Fruit fly (Drosophila melanogaster) whole organism, adult: Measurements from ENCODE around the gene Itgbn.
A peak's percentile ranks its signal among the peaks of the same experiment; 100 is the strongest.

ENCODE experiments used
- CG11617 ChIP-seq: fragments of 200-800 bp; sonication (Bioruptor generic); optimal IDR thresholded peaks from 2 replicates; lab custom pipeline; 2017; ENCODE audit warnings: mild to moderate bottlenecking, missing biosample characterization, missing genetic modification reagents, missing genetic modification characterization
- CG12768 ChIP-seq: fragments of 200-800 bp; sonication (Bioruptor generic); optimal IDR thresholded peaks from 2 replicates; lab custom pipeline; 2017; ENCODE audit warnings: missing biosample characterization, missing genetic modification characterization, mild to moderate bottlenecking, moderate library complexity, missing genetic modification reagents
- CG14711 ChIP-seq: fragments of 200-800 bp; sonication (Bioruptor generic); optimal IDR thresholded peaks from 2 replicates; lab custom pipeline; 2018; ENCODE audit warnings: missing biosample characterization, mild to moderate bottlenecking, missing genetic modification characterization, moderate library complexity
- CG1620 ChIP-seq: fragments of 200-800 bp; sonication (Bioruptor generic); optimal IDR thresholded peaks from 2 replicates; lab custom pipeline; 2016; ENCODE audit warnings: missing biosample characterization, missing genetic modification characterization
- CG33017 ChIP-seq: fragments of 200-800 bp; sonication (Bioruptor generic); optimal IDR thresholded peaks from 2 replicates; lab custom pipeline; 2018; ENCODE audit warnings: missing biosample characterization, mild to moderate bottlenecking, missing genetic modification characterization, moderate library complexity
- CG5204 ChIP-seq: fragments of 200-800 bp; sonication (Bioruptor generic); optimal IDR thresholded peaks from 2 replicates; lab custom pipeline; 2016; ENCODE audit warnings: missing biosample characterization, missing genetic modification characterization
- CG7045 ChIP-seq: fragments of 200-800 bp; sonication (Bioruptor generic); optimal IDR thresholded peaks from 2 replicates; lab custom pipeline; 2017; ENCODE audit warnings: missing biosample characterization, mild to moderate bottlenecking, missing genetic modification characterization
- CG7101 ChIP-seq: fragments of 200-800 bp; sonication (Bioruptor generic); optimal IDR thresholded peaks from 2 replicates; lab custom pipeline; 2018; ENCODE audit warnings: missing biosample characterization, mild to moderate bottlenecking, missing genetic modification characterization, moderate library complexity
- Clk ChIP-seq: fragments of 200-800 bp; sonication (Bioruptor generic); optimal IDR thresholded peaks from 2 replicates; lab custom pipeline; 2017; ENCODE audit warnings: missing biosample characterization, missing genetic modification characterization
- Crg-1 ChIP-seq: fragments of 200-800 bp; sonication (Bioruptor generic); optimal IDR thresholded peaks from 2 replicates; lab custom pipeline; 2016; ENCODE audit warnings: missing biosample characterization, missing genetic modification characterization
- Hr96 ChIP-seq: fragments of 200-800 bp; sonication (Bioruptor generic); optimal IDR thresholded peaks from 2 replicates; lab custom pipeline; 2016; ENCODE audit warnings: missing biosample characterization, missing genetic modification characterization
- Mnt ChIP-seq: fragments of 200-800 bp; sonication (Bioruptor generic); optimal IDR thresholded peaks from 2 replicates; lab custom pipeline; 2016; ENCODE audit warnings: missing biosample characterization, mild to moderate bottlenecking, missing genetic modification characterization
- bab1 ChIP-seq: fragments of 200-800 bp; sonication (Bioruptor generic); optimal IDR thresholded peaks from 3 replicates; lab custom pipeline; 2019; ENCODE audit warnings: missing biosample characterization, mild to moderate bottlenecking, missing genetic modification characterization, moderate library complexity
- cic ChIP-seq: fragments of 200-800 bp; sonication (Bioruptor generic); optimal IDR thresholded peaks from 2 replicates; lab custom pipeline; 2017; ENCODE audit warnings: missing biosample characterization, mild to moderate bottlenecking, missing genetic modification characterization, moderate library complexity
- cnc ChIP-seq, 2 experiments: fragments of >200 bp; optimal IDR thresholded peaks; 2 replicates each; lab custom pipeline; 2017
- kay ChIP-seq: fragments of 200-800 bp; sonication (Bioruptor generic); peaks from one replicate; lab custom pipeline; 2016; ENCODE audit warnings: missing biosample characterization, missing genetic modification characterization, borderline replicate concordance
- ovo ChIP-seq: fragments of 200-800 bp; sonication (Bioruptor generic); optimal IDR thresholded peaks from 2 replicates; lab custom pipeline; 2016; ENCODE audit warnings: missing biosample characterization, missing genetic modification characterization
- pad ChIP-seq: fragments of 200-800 bp; sonication (Bioruptor generic); optimal IDR thresholded peaks from 3 replicates; lab custom pipeline; 2017; ENCODE audit warnings: missing biosample characterization, missing genetic modification characterization, mild to moderate bottlenecking, moderate library complexity, missing genetic modification reagents
- tj ChIP-seq: fragments of 200-800 bp; sonication (Bioruptor generic); optimal IDR thresholded peaks from 3 replicates; lab custom pipeline; 2017; ENCODE audit warnings: missing biosample characterization, mild to moderate bottlenecking, missing genetic modification characterization, moderate library complexity
- toe ChIP-seq: fragments of 200-800 bp; sonication (Bioruptor generic); optimal IDR thresholded peaks from 2 replicates; lab custom pipeline; 2016; ENCODE audit warnings: missing biosample characterization, missing genetic modification characterization

Itgbn gene

DNA sequence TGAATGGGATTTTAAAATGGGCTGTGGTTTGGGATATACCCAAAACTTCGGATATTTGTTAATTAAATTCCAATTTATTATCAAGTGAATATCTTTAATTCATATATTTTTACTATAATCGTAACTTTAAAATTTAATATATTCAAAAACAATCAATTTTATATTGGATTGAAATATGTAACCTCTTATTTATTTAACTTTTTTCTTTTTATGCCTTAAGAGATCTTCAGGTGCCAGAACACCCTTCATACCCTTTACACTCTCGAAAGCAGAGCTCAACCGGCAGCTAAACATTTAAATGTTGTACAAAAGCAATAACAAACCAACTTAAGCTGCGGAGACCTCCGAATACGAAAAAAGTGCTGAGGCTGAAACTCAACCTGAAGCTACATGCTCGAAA is 23.1 kb upstream of the Itgbn start:
- TF ChIP-seq ovo (no peak), Crg-1 (GFP tag; lab: Kevin White, UChicago) (no peak), bab1 (GFP tag; lab: Kevin White, UChicago) (no peak), tj (GFP tag; lab: Kevin White, UChicago) (no peak), CG11617 (no peak), toe (GFP tag; lab: Kevin White, UChicago) (no peak), kay (GFP tag; lab: Kevin White, UChicago) (no peak), CG7045 (GFP tag; lab: Kevin White, UChicago) (no peak), cic (no peak), Mnt (GFP tag; lab: Kevin White, UChicago) (no peak), CG1620 (GFP tag; lab: Kevin White, UChicago) (no peak), Hr96 (no peak), CG7101 (tag; lab: Kevin White, UChicago) (no peak), CG33017 (tag; lab: Kevin White, UChicago) (no peak), CG12768 (GFP tag; lab: Kevin White, UChicago) (no peak)

DNA sequence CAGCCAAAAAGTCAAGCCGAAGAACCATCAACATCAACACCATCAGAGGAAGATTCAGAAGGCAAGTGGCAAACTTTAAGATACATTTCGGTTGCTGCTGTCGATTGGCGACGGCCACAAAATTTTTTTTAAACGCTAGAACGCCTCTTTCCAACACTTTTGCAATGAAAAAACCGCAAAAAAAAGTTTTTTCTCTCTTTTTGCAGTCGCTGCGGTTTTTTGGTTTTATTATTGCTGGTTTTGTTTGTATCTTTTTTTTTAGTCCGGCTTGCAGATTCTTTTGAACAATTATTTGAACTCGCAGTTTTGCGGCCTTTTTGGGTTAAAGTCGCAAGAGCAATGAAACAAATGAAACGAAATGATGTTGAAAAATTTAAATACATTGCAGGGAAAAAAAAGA is 22.6 kb upstream of the Itgbn start:
- no peak for TF ChIP-seq Mnt (GFP tag; lab: Kevin White, UChicago)
- TF ChIP-seq tj (GFP tag; lab: Kevin White, UChicago), result peak; percentile 74
- no peak for TF ChIP-seq Hr96
- peak; percentile 38 for TF ChIP-seq kay (GFP tag; lab: Kevin White, UChicago)
- TF ChIP-seq cnc (optimal IDR thresholded peaks at IDR 0.05; lab: Kevin White, UChicago), result no peak

DNA sequence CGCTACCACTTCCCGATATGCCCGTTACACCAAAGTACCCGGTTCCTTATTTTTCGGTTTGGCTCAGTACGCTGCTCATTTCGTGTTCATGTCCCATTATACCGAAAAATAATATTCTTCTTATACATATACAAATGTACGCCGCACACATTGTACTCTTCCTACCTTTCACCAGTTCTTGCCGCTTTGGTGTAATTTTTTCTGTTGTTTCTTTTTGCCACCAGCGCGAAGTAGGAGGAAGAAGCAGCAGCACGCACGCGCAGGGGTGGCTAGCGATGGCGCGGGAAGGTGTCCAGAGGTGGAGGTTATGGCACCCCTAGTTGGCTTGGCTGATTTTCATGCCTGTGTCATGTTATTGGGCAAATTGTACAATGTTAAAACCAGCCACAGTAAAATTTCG is 19.5 kb upstream of the Itgbn start:
- TF ChIP-seq cic, result no peak
- TF ChIP-seq CG33017 (tag; lab: Kevin White, UChicago), result no peak
- TF ChIP-seq Hr96, result no peak
- no peak for TF ChIP-seq kay (GFP tag; lab: Kevin White, UChicago)
- TF ChIP-seq CG14711 (tag; lab: Kevin White, UChicago), result no peak
- TF ChIP-seq CG7045 (GFP tag; lab: Kevin White, UChicago), result no peak
- TF ChIP-seq CG7101 (tag; lab: Kevin White, UChicago), result no peak
- no peak for TF ChIP-seq CG1620 (GFP tag; lab: Kevin White, UChicago)
- TF ChIP-seq CG11617, result no peak
- no peak for TF ChIP-seq ovo
- no peak for TF ChIP-seq cnc (optimal IDR thresholded peaks at IDR 0.05; lab: Kevin White, UChicago)
- no peak for TF ChIP-seq toe (GFP tag; lab: Kevin White, UChicago)
- no peak for TF ChIP-seq bab1 (GFP tag; lab: Kevin White, UChicago)
- no peak for TF ChIP-seq Crg-1 (GFP tag; lab: Kevin White, UChicago)
- no peak for TF ChIP-seq Clk
- no peak for TF ChIP-seq CG5204 (GFP tag; lab: Kevin White, UChicago)
- no peak for TF ChIP-seq tj (GFP tag; lab: Kevin White, UChicago)
- no peak for TF ChIP-seq CG12768 (GFP tag; lab: Kevin White, UChicago)

DNA sequence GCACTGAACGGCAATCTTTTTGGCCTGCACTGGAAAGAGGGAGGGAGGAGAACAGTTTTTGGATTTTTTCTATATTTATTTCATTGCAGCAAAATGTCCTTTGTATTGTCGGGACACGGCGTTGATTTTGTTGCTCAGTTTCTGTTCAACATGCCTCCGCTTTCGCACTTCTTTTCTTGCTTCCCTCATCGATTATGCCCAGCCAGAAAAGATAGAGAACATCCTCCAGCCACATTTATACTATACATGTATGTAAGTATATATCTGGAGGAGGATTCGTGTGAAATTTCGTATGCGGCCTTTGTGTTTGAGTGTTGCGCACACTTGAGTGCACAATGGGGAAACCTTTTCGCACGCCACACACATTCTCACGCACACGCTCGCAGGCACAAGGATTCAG is 18.4 kb upstream of the Itgbn start:
- TF ChIP-seq CG14711 (tag; lab: Kevin White, UChicago) (no peak), toe (GFP tag; lab: Kevin White, UChicago) (no peak), Hr96 (no peak), Clk (no peak)

DNA sequence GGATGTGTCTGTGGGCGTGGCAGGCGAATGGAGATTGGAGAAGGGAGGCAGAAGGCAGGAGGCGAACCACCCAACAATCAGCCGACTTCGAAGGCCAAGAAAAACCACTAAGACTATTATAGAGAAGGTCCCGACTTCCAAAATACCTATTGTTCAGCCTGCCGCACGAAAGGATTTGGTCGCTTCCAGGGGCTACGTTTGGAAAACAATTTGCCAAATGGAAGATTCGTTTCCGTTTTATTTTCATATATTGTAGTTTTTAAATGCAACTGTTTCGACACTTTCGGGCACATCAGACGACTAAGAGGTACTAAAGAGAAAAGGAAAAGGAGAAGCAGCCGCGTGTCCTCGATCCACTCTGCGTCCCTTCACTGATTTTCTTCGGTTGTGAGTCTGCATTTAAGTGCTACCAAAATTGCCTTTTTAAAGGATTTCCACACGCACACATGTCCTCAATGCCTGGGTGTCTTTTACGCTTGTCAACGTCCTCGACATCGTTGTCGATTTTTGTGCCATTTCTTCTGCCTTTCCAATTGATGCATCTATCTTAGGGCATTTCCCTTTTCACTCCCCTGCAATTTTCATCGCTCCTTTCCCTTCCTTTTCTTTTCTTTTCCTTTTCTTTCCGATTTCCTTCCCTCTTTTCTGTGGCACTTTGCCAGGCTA is 17.0 kb upstream of the Itgbn start:
- TF ChIP-seq toe (GFP tag; lab: Kevin White, UChicago) (no peak), Clk (no peak), CG33017 (tag; lab: Kevin White, UChicago) (no peak), CG5204 (GFP tag; lab: Kevin White, UChicago) (no peak), CG7045 (GFP tag; lab: Kevin White, UChicago) (no peak), cic (no peak)

DNA sequence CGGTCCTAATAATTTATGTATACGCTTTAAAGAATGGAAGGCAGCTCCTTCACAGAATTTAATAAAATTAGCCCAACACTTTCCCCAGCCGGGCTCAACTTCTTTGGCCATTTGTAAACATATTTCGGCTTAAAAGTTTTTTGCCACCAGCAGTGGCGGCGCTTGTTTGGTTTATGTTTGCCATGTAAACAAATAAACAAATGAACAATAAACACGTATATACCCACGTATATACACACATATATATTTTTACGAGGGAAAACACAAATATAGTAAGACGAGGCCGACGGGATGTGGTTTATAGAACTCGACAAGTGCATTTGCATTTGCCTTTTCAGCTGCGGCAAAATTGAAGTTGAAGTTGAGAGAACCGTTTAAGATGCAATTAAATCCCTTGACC is 15.1 kb upstream of the Itgbn start:
- no peak for TF ChIP-seq cic
- TF ChIP-seq Crg-1 (GFP tag; lab: Kevin White, UChicago), result no peak
- TF ChIP-seq kay (GFP tag; lab: Kevin White, UChicago), result peak; percentile 9

DNA sequence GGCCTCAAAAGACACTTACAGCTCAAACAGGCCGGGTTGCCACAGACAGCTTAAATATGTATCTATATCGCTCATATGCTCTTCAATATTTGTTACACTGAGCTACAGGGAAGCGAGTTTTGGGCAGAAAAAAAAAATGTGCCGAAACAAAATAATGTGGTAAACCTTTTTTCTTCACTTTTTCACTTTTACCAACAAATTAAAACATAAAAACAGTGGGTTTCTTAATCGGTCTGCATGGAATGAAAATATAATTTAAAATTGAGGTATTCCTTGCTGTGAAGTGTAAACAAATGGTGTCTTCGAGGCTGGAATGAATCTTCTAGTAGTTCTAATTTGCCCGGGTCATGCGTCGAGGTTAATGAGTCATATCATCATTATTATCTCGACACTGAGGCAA is 14.1 kb upstream of the Itgbn start:
- TF ChIP-seq Clk (no peak), Crg-1 (GFP tag; lab: Kevin White, UChicago) (no peak), Hr96 (no peak), CG11617 (no peak), bab1 (GFP tag; lab: Kevin White, UChicago) (peak; percentile 38), cic (no peak)

DNA sequence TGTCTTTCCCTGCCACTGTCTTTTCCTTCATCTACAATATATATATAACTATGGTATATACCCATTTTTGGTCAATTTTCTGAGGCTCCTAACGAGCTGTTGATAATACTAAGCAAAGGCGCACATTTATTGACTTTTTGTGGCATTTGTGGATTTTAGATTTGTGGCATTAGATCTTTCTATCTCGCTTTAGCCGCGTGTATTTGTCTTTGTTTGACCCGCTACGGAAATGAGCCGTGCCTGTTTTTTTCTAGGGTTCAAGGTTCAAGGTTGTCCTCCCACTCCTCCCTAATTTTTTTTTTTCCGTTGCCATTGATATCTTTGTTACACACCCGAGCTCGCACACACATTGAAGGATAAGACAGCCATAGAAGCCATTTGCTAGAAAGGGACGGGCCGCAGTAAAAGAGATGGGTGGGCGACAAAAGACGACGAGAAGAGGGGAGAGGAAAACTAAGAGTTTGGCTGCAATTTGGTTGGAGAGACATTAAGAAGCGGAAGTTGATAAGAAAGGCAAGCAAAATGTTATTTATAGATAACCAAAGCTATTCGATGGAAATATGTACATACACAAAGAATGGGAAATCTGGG is 13.2 kb upstream of the Itgbn start:
- TF ChIP-seq cic (no peak), kay (GFP tag; lab: Kevin White, UChicago) (no peak), cnc (optimal IDR thresholded peaks at IDR 0.05; lab: Kevin White, UChicago) (no peak), CG14711 (tag; lab: Kevin White, UChicago) (no peak), tj (GFP tag; lab: Kevin White, UChicago) (no peak), Clk (no peak), pad (GFP tag; lab: Kevin White, UChicago) (no peak), CG1620 (GFP tag; lab: Kevin White, UChicago) (no peak), toe (GFP tag; lab: Kevin White, UChicago) (no peak), CG33017 (tag; lab: Kevin White, UChicago) (no peak)
